Fruit fly (Drosophila melanogaster): ENCODE measurements around the gene CG15167.
A peak's percentile ranks its signal among the peaks of the same experiment; 100 is the strongest.

CG15167 gene

dm6 chr2L:18705617-18706046 is 34.5 kb upstream of the CG15167 start, which contains the start of gene Jwa (continued):
- TF ChIP-seq pan (optimal IDR thresholded peaks at IDR 0.05) (no peak), pan (GFP tag; optimal IDR thresholded peaks at IDR 0.05 in 1 of 2, IDR thresholded peaks at IDR 0.05 in 1 of 2) (peak in 1 of 2 experiments; percentile 87), ara (GFP tag; IDR thresholded peaks at IDR 0.05) (peak; percentile 84), Hsf (GFP tag; optimal IDR thresholded peaks at IDR 0.05) (peak; percentile 98), Gug (GFP tag; IDR thresholded peaks at IDR 0.05) (peak; percentile 94), da (GFP tag; optimal IDR thresholded peaks at IDR 0.05) (peak; percentile 58), Taf1 (GFP tag; IDR thresholded peaks at IDR 0.05) (peak; percentile 88), Gsc (GFP tag; IDR thresholded peaks at IDR 0.05) (peak; percentile 72), Hmr (GFP tag; optimal IDR thresholded peaks at IDR 0.05) (peak; percentile 97), Dp (GFP tag; optimal IDR thresholded peaks at IDR 0.05) (peak; percentile 83), CG15269 (tag; optimal IDR thresholded peaks at IDR 0.05) (peak; percentile 81), HLH54F (GFP tag; optimal IDR thresholded peaks at IDR 0.05) (peak; percentile 96), CG6175 (GFP tag; IDR thresholded peaks at IDR 0.05) (peak; percentile 70; the same call in 2 of the 3 replicates), pfk (GFP tag; optimal IDR thresholded peaks at IDR 0.05) (no peak), CG7786 (GFP tag; optimal IDR thresholded peaks at IDR 0.05) (peak; percentile 94), kah (GFP tag; optimal IDR thresholded peaks at IDR 0.05) (no peak), CG7745 (tag; optimal IDR thresholded peaks at IDR 0.05) (no peak), CG10274 (GFP tag; optimal IDR thresholded peaks at IDR 0.05) (peak; percentile 20), pum (GFP tag; optimal IDR thresholded peaks at IDR 0.05) (peak; percentile 96), Usf (GFP tag; optimal IDR thresholded peaks at IDR 0.05) (peak; percentile 66), gcm2 (GFP tag; optimal IDR thresholded peaks at IDR 0.05) (peak; percentile 87), CG2875 (GFP tag; optimal IDR thresholded peaks at IDR 0.05) (peak; percentile 68), E2f1 (GFP tag; IDR thresholded peaks at IDR 0.05) (peak; percentile 82), dpn (GFP tag; optimal IDR thresholded peaks at IDR 0.05) (peak; percentile 89 to 98), Oaz (GFP tag; IDR thresholded peaks at IDR 0.05) (peak; percentile 81), CG9876 (GFP tag; optimal IDR thresholded peaks at IDR 0.05) (peak; percentile 87), ham (GFP tag; IDR thresholded peaks at IDR 0.05) (peak; percentile 88), CkIIα-i1 (GFP tag; IDR thresholded peaks at IDR 0.05) (no peak), so (GFP tag; IDR thresholded peaks at IDR 0.05) (peak; percentile 84; the same call in 2 of the 3 replicates), MESR4 (GFP tag; optimal IDR thresholded peaks at IDR 0.05) (peak; percentile 87), CG15073 (GFP tag; optimal IDR thresholded peaks at IDR 0.05) (peak; percentile 80), Stat92E (GFP tag; optimal IDR thresholded peaks at IDR 0.05) (peak in 1 of 3 experiments; percentile 60), Sox100B (GFP tag; optimal IDR thresholded peaks at IDR 0.05) (peak; percentile 78), ftz-f1 (GFP tag; optimal IDR thresholded peaks at IDR 0.05) (peak; percentile 59), Nf-YA (GFP tag; IDR thresholded peaks at IDR 0.05) (peak; percentile 67), CG10462 (GFP tag; optimal IDR thresholded peaks at IDR 0.05) (peak; percentile 77), fd3F (GFP tag; optimal IDR thresholded peaks at IDR 0.05) (peak; percentile 77), pho (GFP tag; optimal IDR thresholded peaks at IDR 0.05) (peak; percentile 93), zf30C (GFP tag; optimal IDR thresholded peaks at IDR 0.05) (no peak), Bteb2 (GFP tag; optimal IDR thresholded peaks at IDR 0.05) (peak; percentile 94), CG33213 (GFP tag; optimal IDR thresholded peaks at IDR 0.05) (peak; percentile 87), CG3407 (GFP tag; optimal IDR thresholded peaks at IDR 0.05) (peak; percentile 89), lilli (GFP tag; optimal IDR thresholded peaks at IDR 0.05) (peak; percentile 97), cg (GFP tag; optimal IDR thresholded peaks at IDR 0.05) (no peak), sima (GFP tag; optimal IDR thresholded peaks at IDR 0.05) (peak; percentile 56), CG8281 (tag; optimal IDR thresholded peaks at IDR 0.05) (peak; percentile 21), GATAe (GFP tag; conservative IDR thresholded peaks at IDR 0.05) (peak; percentile 41; the same call in 1 of the 2 replicates), CG4617 (GFP tag; optimal IDR thresholded peaks at IDR 0.05; ENCODE audit: borderline replicate concordance) (peak; percentile 97), CG12744 (GFP tag; optimal IDR thresholded peaks at IDR 0.05) (peak; percentile 87), ase (GFP tag; IDR thresholded peaks at IDR 0.05) (peak; percentile 66; the same call in 2 of the 3 replicates), Lhr (GFP tag; optimal IDR thresholded peaks at IDR 0.05) (peak; percentile 80)
